Fruit fly (Drosophila melanogaster) whole organism, embryonic: ENCODE measurements around the gene tbrd-1.

ENCODE experiments used
- Antp ChIP-seq: fragments of 200-800 bp; sonication (Bioruptor generic); optimal IDR thresholded peaks from 3 replicates; lab custom pipeline; 2016; ENCODE audit warnings: missing biosample characterization, missing genetic modification characterization
- Atf-2 ChIP-seq: fragments of 200-800 bp; sonication (Bioruptor generic); optimal IDR thresholded peaks from 2 replicates; lab custom pipeline; 2016; ENCODE audit warnings: missing biosample characterization, missing genetic modification characterization
- B-H1 ChIP-seq: fragments of 200-800 bp; sonication (Bioruptor generic); IDR thresholded peaks from 3 replicates; pipeline ENCODE4 v1.3.6; 2022; ENCODE audit warnings: missing biosample characterization, missing genetic modification characterization
- CG10543 ChIP-seq: fragments of 200-800 bp; sonication (Bioruptor generic); optimal IDR thresholded peaks from 3 replicates; lab custom pipeline; 2017; ENCODE audit warnings: missing biosample characterization, mild to moderate bottlenecking, missing genetic modification characterization, moderate library complexity
- CG10654 ChIP-seq: fragments of 200-800 bp; sonication (Bioruptor generic); optimal IDR thresholded peaks from 2 replicates; lab custom pipeline; 2016; ENCODE audit warnings: missing biosample characterization, missing genetic modification characterization
- CG10979 ChIP-seq: fragments of 200-800 bp; sonication (Bioruptor generic); optimal IDR thresholded peaks from 2 replicates; lab custom pipeline; 2018; ENCODE audit warnings: missing biosample characterization, mild to moderate bottlenecking, missing genetic modification characterization, moderate library complexity
- CG11247 ChIP-seq: fragments of 200-800 bp; sonication (Bioruptor generic); IDR thresholded peaks from 2 replicates; pipeline ENCODE4 v1.3.6; 2022; ENCODE audit warnings: missing biosample characterization, missing genetic modification characterization
- CG11398 ChIP-seq: fragments of 200-800 bp; sonication (Bioruptor generic); optimal IDR thresholded peaks from 2 replicates; lab custom pipeline; 2016; ENCODE audit warnings: missing biosample characterization, missing genetic modification characterization
- CG1233 ChIP-seq: fragments of 200-800 bp; sonication (Bioruptor generic); optimal IDR thresholded peaks from 4 replicates; lab custom pipeline; 2018; ENCODE audit warnings: missing biosample characterization, mild to moderate bottlenecking, missing genetic modification characterization
- CG12769 ChIP-seq: fragments of 200-800 bp; sonication (Bioruptor generic); optimal IDR thresholded peaks from 2 replicates; lab custom pipeline; 2019; ENCODE audit warnings: missing biosample characterization, mild to moderate bottlenecking, missing genetic modification characterization, moderate library complexity
- CG13775 ChIP-seq: fragments of 200-800 bp; sonication (Bioruptor generic); optimal IDR thresholded peaks from 3 replicates; lab custom pipeline; 2017; ENCODE audit warnings: missing biosample characterization, mild to moderate bottlenecking, missing genetic modification characterization
- CG15011 ChIP-seq: fragments of 200-800 bp; sonication (Bioruptor generic); optimal IDR thresholded peaks from 3 replicates; lab custom pipeline; 2018; ENCODE audit warnings: missing biosample characterization, mild to moderate bottlenecking, missing genetic modification characterization
- CG17385 ChIP-seq: fragments of 200-800 bp; sonication (Bioruptor generic); optimal IDR thresholded peaks from 3 replicates; lab custom pipeline; 2018; ENCODE audit warnings: missing biosample characterization, mild to moderate bottlenecking, missing genetic modification characterization
- CG2712 ChIP-seq: fragments of 200-800 bp; optimal IDR thresholded peaks from 3 replicates; lab custom pipeline; 2019; ENCODE audit warnings: missing biosample characterization, mild to moderate bottlenecking, missing genetic modification characterization, moderate library complexity
- CG3847 ChIP-seq: fragments of 200-800 bp; sonication (Bioruptor generic); IDR thresholded peaks from 2 replicates; pipeline ENCODE4 v1.3.6; 2022; ENCODE audit warnings: missing biosample characterization, missing genetic modification characterization
- CG4424 ChIP-seq: fragments of 200-800 bp; sonication (Bioruptor generic); optimal IDR thresholded peaks from 3 replicates; lab custom pipeline; 2016; ENCODE audit warnings: missing biosample characterization, missing genetic modification characterization
- CG6791 ChIP-seq: fragments of 200-800 bp; sonication (Bioruptor generic); IDR thresholded peaks from 3 replicates; pipeline ENCODE4 v1.3.6; 2022; ENCODE audit warnings: missing biosample characterization, missing genetic modification characterization; ENCODE audit not compliant: partially characterized antibody
- CG7372 ChIP-seq: fragments of 200-800 bp; sonication (Bioruptor generic); IDR thresholded peaks from 2 replicates; pipeline ENCODE4 v1.3.6; 2022; ENCODE audit warnings: missing biosample characterization, missing genetic modification characterization
- CG7987 ChIP-seq: fragments of 200-800 bp; sonication (Bioruptor generic); optimal IDR thresholded peaks from 2 replicates; lab custom pipeline; 2018; ENCODE audit warnings: missing biosample characterization, mild to moderate bottlenecking, missing genetic modification characterization, moderate library complexity
- CG9727 ChIP-seq: fragments of 200-800 bp; sonication (Bioruptor generic); optimal IDR thresholded peaks from 3 replicates; lab custom pipeline; 2017; ENCODE audit warnings: missing biosample characterization, mild to moderate bottlenecking, missing genetic modification characterization
- Camta ChIP-seq: fragments of 200-800 bp; sonication (Bioruptor generic); optimal IDR thresholded peaks from 2 replicates; lab custom pipeline; 2016; ENCODE audit warnings: missing biosample characterization, missing genetic modification characterization
- Chrac-16 ChIP-seq: fragments of 200-800 bp; sonication (Bioruptor generic); optimal IDR thresholded peaks from 3 replicates; lab custom pipeline; 2016; ENCODE audit warnings: missing biosample characterization, missing genetic modification characterization
- Dad ChIP-seq: fragments of 200-800 bp; sonication (Bioruptor generic); optimal IDR thresholded peaks from 3 replicates; lab custom pipeline; 2016; ENCODE audit warnings: missing biosample characterization, missing genetic modification characterization
- ERR ChIP-seq: fragments of 200-800 bp; sonication (Bioruptor generic); optimal IDR thresholded peaks from 2 replicates; lab custom pipeline; 2016; ENCODE audit warnings: missing biosample characterization, missing genetic modification characterization
- Hand ChIP-seq: fragments of 200-800 bp; sonication (Bioruptor generic); optimal IDR thresholded peaks from 2 replicates; lab custom pipeline; 2017; ENCODE audit warnings: mild to moderate bottlenecking, missing biosample characterization, missing genetic modification reagents, missing genetic modification characterization
- Hr78 ChIP-seq, 2 experiments: fragments of 200-800 bp in 1 of 2; fragments of >200 bp in 1 of 2; sonication (Bioruptor generic) in 1 of 2; optimal IDR thresholded peaks; 2 replicates each; lab custom pipeline; 2017 to 2019; ENCODE audit warnings: missing biosample characterization in 2 of 2, missing genetic modification characterization in 2 of 2, mild to moderate bottlenecking in 1 of 2, moderate library complexity in 1 of 2
- MESR4 ChIP-seq: fragments of 200-800 bp; sonication (Bioruptor generic); optimal IDR thresholded peaks from 2 replicates; lab custom pipeline; 2018; ENCODE audit warnings: missing biosample characterization, mild to moderate bottlenecking, missing genetic modification characterization, moderate library complexity
- MTF-1 ChIP-seq: fragments of 200-800 bp; sonication (Bioruptor generic); optimal IDR thresholded peaks from 2 replicates; lab custom pipeline; 2018; ENCODE audit warnings: missing biosample characterization, mild to moderate bottlenecking, missing genetic modification characterization, borderline replicate concordance
- Max ChIP-seq: fragments of 200-800 bp; sonication (Bioruptor generic); optimal IDR thresholded peaks from 2 replicates; lab custom pipeline; 2016; ENCODE audit warnings: missing biosample characterization, mild to moderate bottlenecking, missing genetic modification characterization
- Meics ChIP-seq: fragments of 200-800 bp; sonication (Bioruptor generic); optimal IDR thresholded peaks from 2 replicates; lab custom pipeline; 2017; ENCODE audit warnings: missing biosample characterization, mild to moderate bottlenecking, missing genetic modification characterization
- NC2β ChIP-seq: fragments of 200-800 bp; sonication (Bioruptor generic); optimal IDR thresholded peaks from 2 replicates; lab custom pipeline; 2016; ENCODE audit warnings: missing biosample characterization, missing genetic modification characterization
- NFAT ChIP-seq: fragments of 200-800 bp; sonication (Bioruptor generic); IDR thresholded peaks from 2 replicates; pipeline ENCODE4 v1.3.6; 2022; ENCODE audit warnings: missing biosample characterization, missing genetic modification characterization
- NfI ChIP-seq: fragments of 200-800 bp; sonication (Bioruptor generic); optimal IDR thresholded peaks from 3 replicates; lab custom pipeline; 2018; ENCODE audit warnings: missing biosample characterization, mild to moderate bottlenecking, missing genetic modification characterization, moderate library complexity
- Oaz ChIP-seq: fragments of 200-800 bp; sonication (Bioruptor generic); IDR thresholded peaks from 2 replicates; pipeline ENCODE4 v1.3.6; 2022; ENCODE audit warnings: missing biosample characterization, missing genetic modification characterization
- Taf1 ChIP-seq: fragments of 200-800 bp; sonication (Bioruptor generic); IDR thresholded peaks from 2 replicates; pipeline ENCODE4 v1.3.6; 2022; ENCODE audit warnings: missing biosample characterization, missing genetic modification characterization
- Xbp1 ChIP-seq: fragments of 200-800 bp; sonication (Bioruptor generic); optimal IDR thresholded peaks from 3 replicates; lab custom pipeline; 2016; ENCODE audit warnings: missing biosample characterization, mild to moderate bottlenecking, missing genetic modification characterization
- az2 ChIP-seq: fragments of 200-800 bp; sonication (Bioruptor generic); optimal IDR thresholded peaks from 3 replicates; lab custom pipeline; 2016; ENCODE audit warnings: missing biosample characterization, missing genetic modification characterization
- bsh ChIP-seq, 2 experiments: fragments of 200-800 bp; sonication (Bioruptor generic); optimal IDR thresholded peaks; 2 replicates each; lab custom pipeline; 2017 to 2018; ENCODE audit warnings: mild to moderate bottlenecking in 2 of 2, missing biosample characterization in 2 of 2, missing genetic modification characterization in 2 of 2, moderate library complexity in 1 of 2
- caup ChIP-seq: fragments of 200-800 bp; sonication (Bioruptor generic); optimal IDR thresholded peaks from 3 replicates; lab custom pipeline; 2017; ENCODE audit warnings: missing biosample characterization, mild to moderate bottlenecking, missing genetic modification characterization, moderate library complexity; ENCODE audit not compliant: severe bottlenecking
- dmrt99B ChIP-seq: fragments of 200-800 bp; sonication (Bioruptor generic); optimal IDR thresholded peaks from 2 replicates; lab custom pipeline; 2018; ENCODE audit warnings: missing biosample characterization, mild to moderate bottlenecking, missing genetic modification characterization, moderate library complexity
- fd64A ChIP-seq: fragments of 200-800 bp; sonication (Bioruptor generic); optimal IDR thresholded peaks from 3 replicates; lab custom pipeline; 2018; ENCODE audit warnings: missing biosample characterization, mild to moderate bottlenecking, missing genetic modification characterization
- fd96Cb ChIP-seq: fragments of 200-800 bp; sonication (Bioruptor generic); optimal IDR thresholded peaks from 2 replicates; lab custom pipeline; 2018; ENCODE audit warnings: missing biosample characterization, mild to moderate bottlenecking, missing genetic modification characterization, moderate library complexity
- gce ChIP-seq: fragments of 200-800 bp; sonication (Bioruptor generic); IDR thresholded peaks from 3 replicates; pipeline ENCODE4 v1.3.6; 2022; ENCODE audit warnings: missing biosample characterization, missing genetic modification characterization
- knrl ChIP-seq: fragments of 200-800 bp; sonication (Bioruptor generic); IDR thresholded peaks from 3 replicates; pipeline ENCODE4 v1.3.6; 2022; ENCODE audit warnings: missing biosample characterization, missing genetic modification characterization; ENCODE audit not compliant: partially characterized antibody
- mld ChIP-seq: fragments of 200-800 bp; sonication (Bioruptor generic); IDR thresholded peaks from 3 replicates; pipeline ENCODE4 v1.3.6; 2022; ENCODE audit warnings: missing biosample characterization, missing genetic modification characterization; ENCODE audit not compliant: partially characterized antibody
- sd ChIP-seq: fragments of 200-800 bp; sonication (Bioruptor generic); optimal IDR thresholded peaks from 3 replicates; lab custom pipeline; 2018; ENCODE audit warnings: missing biosample characterization, mild to moderate bottlenecking, missing genetic modification characterization, moderate library complexity
- sim ChIP-seq: fragments of 200-800 bp; sonication (Bioruptor generic); IDR thresholded peaks from 2 replicates; pipeline ENCODE4 v1.3.6; 2022; ENCODE audit warnings: missing biosample characterization, missing genetic modification characterization
- ttk ChIP-seq: fragments of 200-800 bp; sonication (Bioruptor generic); IDR thresholded peaks from 2 replicates; pipeline ENCODE4 v2.1.2; 2022; ENCODE audit warnings: missing biosample characterization, missing genetic modification characterization
- vvl ChIP-seq: fragments of 200-800 bp; sonication (Bioruptor generic); IDR thresholded peaks from 2 replicates; pipeline ENCODE4 v1.3.6; 2022; ENCODE audit warnings: missing biosample characterization, missing genetic modification characterization

Gene tbrd-1

dm6 chr3R:23859365-23859804 lies 34.0 kb downstream of the tbrd-1 start (continued):
- peak; percentile 79 for TF ChIP-seq CG7987 (GFP tag; lab: Kevin White, UChicago)
- peak; percentile 22 for TF ChIP-seq CG10654 (GFP tag; lab: Kevin White, UChicago)
- peak; percentile 31 for TF ChIP-seq CG4424 (GFP tag; lab: Kevin White, UChicago)
- TF ChIP-seq mld (GFP tag; lab: Robert Waterston, UW), result peak; percentile 77; the same call in 2 of the 3 replicates
- TF ChIP-seq CG2712 (tag; lab: Kevin White, UChicago), result peak; percentile 44
- TF ChIP-seq Max (GFP tag; lab: Kevin White, UChicago), result peak; percentile 44
- peak; percentile 75; the same call in 2 of the 3 replicates for TF ChIP-seq knrl (GFP tag; lab: Robert Waterston, UW)
- peak; percentile 65 for TF ChIP-seq CG3847 (GFP tag; lab: Robert Waterston, UW)
- peak; percentile 80 for TF ChIP-seq sim (GFP tag; lab: Robert Waterston, UW)
- peak; percentile 11 for TF ChIP-seq Hand (GFP tag; lab: Kevin White, UChicago)
- peak; percentile 67 for TF ChIP-seq Antp (GFP tag; lab: Kevin White, UChicago)
- peak; percentile 81 for TF ChIP-seq CG11247 (GFP tag; lab: Robert Waterston, UW)
- peak; percentile 46 for TF ChIP-seq CG13775 (GFP tag; lab: Kevin White, UChicago)
- TF ChIP-seq Xbp1 (GFP tag; lab: Kevin White, UChicago), result peak; percentile 58
- TF ChIP-seq NC2β, result peak; percentile 79
- peak; percentile 80 for TF ChIP-seq caup (GFP tag; lab: Kevin White, UChicago)
- TF ChIP-seq Dad (GFP tag; lab: Kevin White, UChicago), result peak; percentile 56
- peak; percentile 83 for TF ChIP-seq gce (GFP tag; lab: Robert Waterston, UW)
- TF ChIP-seq sd, result peak; percentile 71
- TF ChIP-seq CG15011, result peak; percentile 36
- peak; percentile 65 for TF ChIP-seq fd64A (GFP tag; lab: Kevin White, UChicago)
- TF ChIP-seq Chrac-16 (GFP tag; lab: Kevin White, UChicago), result peak; percentile 53
- peak; percentile 77 for TF ChIP-seq Camta (GFP tag; lab: Kevin White, UChicago)
- TF ChIP-seq dmrt99B (tag; lab: Kevin White, UChicago), result peak; percentile 60
- peak; percentile 79 for TF ChIP-seq NFAT (GFP tag; lab: Robert Waterston, UW)
- 0 out of 2 replicates have a peak, but pooled peaks have one; percentile 4 for TF ChIP-seq Oaz (GFP tag; lab: Robert Waterston, UW)
- peak; percentile 47 for TF ChIP-seq Atf-2 (GFP tag; lab: Kevin White, UChicago)
- peak; percentile 7 for TF ChIP-seq MESR4
- TF ChIP-seq B-H1 (GFP tag; lab: Robert Waterston, UW), result peak; percentile 42; the same call in 1 of the 3 replicates
- peak; percentile 39 for TF ChIP-seq CG10979 (tag; lab: Kevin White, UChicago)
- peak; percentile 83 for TF ChIP-seq vvl (GFP tag; lab: Robert Waterston, UW)
- peak; percentile 74 for TF ChIP-seq CG11398 (GFP tag; lab: Kevin White, UChicago)
- TF ChIP-seq CG6791 (GFP tag; lab: Robert Waterston, UW), result peak; percentile 83
- TF ChIP-seq Meics (GFP tag; lab: Kevin White, UChicago), result peak; percentile 11
- TF ChIP-seq CG7372, result peak; percentile 40; the same call in 1 of the 2 replicates
- TF ChIP-seq ERR, result peak; percentile 73
- TF ChIP-seq az2, result peak; percentile 39
- peak; percentile 39 for TF ChIP-seq NfI (GFP tag; lab: Kevin White, UChicago)
- TF ChIP-seq CG10543 (GFP tag; lab: Kevin White, UChicago), result peak; percentile 55
- TF ChIP-seq bsh (GFP tag; optimal IDR thresholded peaks at IDR 0.05; lab: Kevin White, UChicago), result peak in 1 of 2 experiments; percentile 54
- TF ChIP-seq Hr78 (GFP tag; optimal IDR thresholded peaks at IDR 0.05; lab: Kevin White, UChicago), result peak in 1 of 2 experiments; percentile 83
- peak; percentile 52 for TF ChIP-seq CG9727
- TF ChIP-seq CG17385 (GFP tag; lab: Kevin White, UChicago), result peak; percentile 32
- TF ChIP-seq ttk (GFP tag; lab: Robert Waterston, UW), result peak; percentile 50; the same call in 1 of the 2 replicates
- TF ChIP-seq CG12769, result peak; percentile 86
- peak; percentile 60 for TF ChIP-seq MTF-1 (GFP tag; lab: Kevin White, UChicago)
- peak; percentile 31; the same call in 1 of the 2 replicates for TF ChIP-seq Taf1 (GFP tag; lab: Robert Waterston, UW)
- TF ChIP-seq fd96Cb (tag; lab: Kevin White, UChicago), result peak; percentile 56
- peak; percentile 1 for TF ChIP-seq CG1233 (GFP tag; lab: Kevin White, UChicago)
